Fruit fly (Drosophila melanogaster) whole organism, embryonic: ENCODE results near the gene CG14982.
A peak's percentile ranks its signal among the peaks of the same experiment; 100 is the strongest.

Experiments
- Atf3 ChIP-seq: fragments of 200-800 bp; sonication (Bioruptor generic); optimal IDR thresholded peaks from 3 replicates; lab custom pipeline; 2016; ENCODE audit warnings: missing biosample characterization, missing genetic modification characterization
- Bdp1 ChIP-seq: fragments of 200-800 bp; sonication (Bioruptor generic); optimal IDR thresholded peaks from 3 replicates; lab custom pipeline; 2016; ENCODE audit warnings: missing biosample characterization, missing genetic modification characterization
- CG10959 ChIP-seq: fragments of 200-800 bp; sonication (Bioruptor generic); IDR thresholded peaks from 2 replicates; pipeline ENCODE4 v1.3.6; 2022; ENCODE audit warnings: missing biosample characterization, missing genetic modification characterization
- CG13296 ChIP-seq: fragments of 200-800 bp; sonication (Bioruptor generic); optimal IDR thresholded peaks from 3 replicates; lab custom pipeline; 2018; ENCODE audit warnings: missing biosample characterization, mild to moderate bottlenecking, missing genetic modification characterization
- CG13775 ChIP-seq: fragments of 200-800 bp; sonication (Bioruptor generic); optimal IDR thresholded peaks from 3 replicates; lab custom pipeline; 2017; ENCODE audit warnings: missing biosample characterization, mild to moderate bottlenecking, missing genetic modification characterization
- CG13894 ChIP-seq: fragments of 200-800 bp; sonication (Bioruptor generic); optimal IDR thresholded peaks from 3 replicates; lab custom pipeline; 2018; ENCODE audit warnings: missing biosample characterization, mild to moderate bottlenecking, missing genetic modification characterization, moderate library complexity
- CG15514 ChIP-seq: fragments of 200-800 bp; sonication (Bioruptor generic); optimal IDR thresholded peaks from 3 replicates; lab custom pipeline; 2017; ENCODE audit warnings: missing biosample characterization, missing genetic modification characterization, mild to moderate bottlenecking, moderate library complexity, missing genetic modification reagents
- CG1602 ChIP-seq: fragments of 200-800 bp; sonication (Bioruptor generic); optimal IDR thresholded peaks from 3 replicates; lab custom pipeline; 2016; ENCODE audit warnings: missing biosample characterization, missing genetic modification characterization
- CG16815 ChIP-seq: fragments of 200-800 bp; sonication (Bioruptor generic); optimal IDR thresholded peaks from 3 replicates; lab custom pipeline; 2017; ENCODE audit warnings: missing biosample characterization, mild to moderate bottlenecking, missing genetic modification characterization
- CG17829 ChIP-seq: fragments of 200-800 bp; optimal IDR thresholded peaks from 2 replicates; lab custom pipeline; 2019; ENCODE audit warnings: missing biosample characterization, mild to moderate bottlenecking, missing genetic modification characterization, moderate library complexity
- CG18764 ChIP-seq: fragments of 200-800 bp; sonication (Bioruptor generic); optimal IDR thresholded peaks from 3 replicates; lab custom pipeline; 2016; ENCODE audit warnings: missing biosample characterization, missing genetic modification characterization
- CG30431 ChIP-seq: fragments of 200-800 bp; sonication (Bioruptor generic); optimal IDR thresholded peaks from 2 replicates; lab custom pipeline; 2017; ENCODE audit warnings: missing biosample characterization, missing genetic modification characterization
- CG3065 ChIP-seq: fragments of 200-800 bp; sonication (Bioruptor generic); optimal IDR thresholded peaks from 2 replicates; lab custom pipeline; 2016; ENCODE audit warnings: missing biosample characterization, missing genetic modification characterization
- CG31224 ChIP-seq: fragments of 200-800 bp; sonication (Bioruptor generic); IDR thresholded peaks from 2 replicates; pipeline ENCODE4 v1.3.6; 2022; ENCODE audit warnings: missing biosample characterization, missing genetic modification characterization
- CG31365 ChIP-seq: fragments of 200-800 bp; sonication (Bioruptor generic); optimal IDR thresholded peaks from 2 replicates; lab custom pipeline; 2018; ENCODE audit warnings: missing biosample characterization, mild to moderate bottlenecking, missing genetic modification characterization
- CG42726 ChIP-seq: fragments of 200-800 bp; sonication (Bioruptor generic); IDR thresholded peaks from 2 replicates; pipeline ENCODE4 v1.3.6; 2022; ENCODE audit warnings: missing biosample characterization, missing genetic modification characterization; ENCODE audit not compliant: partially characterized antibody
- CG6272 ChIP-seq: fragments of 200-800 bp; sonication (Bioruptor generic); IDR thresholded peaks from 2 replicates; pipeline ENCODE4 v1.3.6; 2022; ENCODE audit warnings: missing biosample characterization, missing genetic modification characterization
- CG6689 ChIP-seq: fragments of 200-800 bp; sonication (Bioruptor generic); IDR thresholded peaks from 2 replicates; pipeline ENCODE4 v1.3.6; 2022; ENCODE audit warnings: missing biosample characterization, missing genetic modification characterization
- CG6813 ChIP-seq: fragments of 200-800 bp; sonication (Bioruptor generic); optimal IDR thresholded peaks from 2 replicates; lab custom pipeline; 2017; ENCODE audit warnings: missing biosample characterization, missing genetic modification characterization, mild to moderate bottlenecking, moderate library complexity, missing genetic modification reagents
- CG9876 ChIP-seq: fragments of 200-800 bp; sonication (Bioruptor generic); optimal IDR thresholded peaks from 2 replicates; lab custom pipeline; 2016; ENCODE audit warnings: missing biosample characterization, missing genetic modification characterization
- CoRest ChIP-seq: fragments of 200-800 bp; sonication (Bioruptor generic); optimal IDR thresholded peaks from 3 replicates; lab custom pipeline; 2018; ENCODE audit warnings: missing biosample characterization, mild to moderate bottlenecking, missing genetic modification characterization, moderate library complexity
- Dfd ChIP-seq, 2 experiments: fragments of >200 bp; optimal IDR thresholded peaks; 2 replicates each; lab custom pipeline; 2017; ENCODE audit warnings: missing biosample characterization in 2 of 2, missing genetic modification characterization in 2 of 2
- Fer2 ChIP-seq: fragments of 200-800 bp; sonication (Bioruptor generic); optimal IDR thresholded peaks from 2 replicates; lab custom pipeline; 2018; ENCODE audit warnings: missing biosample characterization, mild to moderate bottlenecking, missing genetic modification characterization, moderate library complexity
- HLH54F ChIP-seq: fragments of 200-800 bp; sonication (Bioruptor generic); optimal IDR thresholded peaks from 3 replicates; lab custom pipeline; 2016; ENCODE audit warnings: missing biosample characterization, missing genetic modification characterization
- HLHmδ ChIP-seq: fragments of 200-800 bp; sonication (Bioruptor generic); optimal IDR thresholded peaks from 2 replicates; lab custom pipeline; 2018; ENCODE audit warnings: missing biosample characterization, mild to moderate bottlenecking, missing genetic modification characterization, moderate library complexity
- Hsf ChIP-seq: fragments of 200-800 bp; sonication (Bioruptor generic); optimal IDR thresholded peaks from 3 replicates; lab custom pipeline; 2016; ENCODE audit warnings: missing biosample characterization, missing genetic modification characterization
- Lpt ChIP-seq: fragments of >200 bp; optimal IDR thresholded peaks from 2 replicates; lab custom pipeline; 2018; ENCODE audit warnings: missing biosample characterization, missing genetic modification characterization
- Meics ChIP-seq: fragments of 200-800 bp; sonication (Bioruptor generic); optimal IDR thresholded peaks from 2 replicates; lab custom pipeline; 2017; ENCODE audit warnings: missing biosample characterization, mild to moderate bottlenecking, missing genetic modification characterization
- Nf-YC ChIP-seq: fragments of 200-800 bp; optimal IDR thresholded peaks from 3 replicates; lab custom pipeline; 2019; ENCODE audit warnings: missing biosample characterization, mild to moderate bottlenecking, missing genetic modification characterization, moderate library complexity
- Usf ChIP-seq: fragments of 200-800 bp; sonication (Bioruptor generic); optimal IDR thresholded peaks from 2 replicates; lab custom pipeline; 2017; ENCODE audit warnings: missing genotype, missing biosample characterization, missing genetic modification characterization
- Vsx1 ChIP-seq: fragments of 200-800 bp; sonication (Bioruptor generic); optimal IDR thresholded peaks from 2 replicates; lab custom pipeline; 2017; ENCODE audit warnings: missing biosample characterization, mild to moderate bottlenecking, missing genetic modification characterization, missing genetic modification reagents
- bigmax ChIP-seq: fragments of 200-800 bp; sonication (Bioruptor generic); optimal IDR thresholded peaks from 2 replicates; lab custom pipeline; 2018; ENCODE audit warnings: missing biosample characterization, mild to moderate bottlenecking, missing genetic modification characterization
- chm ChIP-seq: fragments of 200-800 bp; sonication (Bioruptor generic); IDR thresholded peaks from 2 replicates; pipeline ENCODE4 v1.3.6; 2022; ENCODE audit warnings: missing biosample characterization, missing genetic modification characterization
- disco-r ChIP-seq: fragments of 200-800 bp; sonication (Bioruptor generic); optimal IDR thresholded peaks from 2 replicates; lab custom pipeline; 2016; ENCODE audit warnings: missing biosample characterization, missing genetic modification characterization
- emc ChIP-seq: fragments of 200-800 bp; sonication (Bioruptor generic); optimal IDR thresholded peaks from 2 replicates; lab custom pipeline; 2016; ENCODE audit warnings: missing biosample characterization, missing genetic modification characterization
- gem ChIP-seq: fragments of 200-800 bp; sonication (Bioruptor generic); optimal IDR thresholded peaks from 2 replicates; lab custom pipeline; 2019; ENCODE audit warnings: missing biosample characterization, mild to moderate bottlenecking, missing genetic modification characterization, moderate library complexity
- gsb ChIP-seq: fragments of 200-800 bp; sonication (Bioruptor generic); IDR thresholded peaks from 2 replicates; pipeline ENCODE4 v1.3.6; 2022; ENCODE audit warnings: missing biosample characterization, missing genetic modification characterization
- gt ChIP-seq: fragments of 200-800 bp; sonication (Bioruptor generic); IDR thresholded peaks from 2 replicates; pipeline ENCODE4 v1.3.6; 2022; ENCODE audit warnings: missing biosample characterization, missing genetic modification characterization
- insv ChIP-seq, 2 experiments: fragments of 200-800 bp; sonication (Bioruptor generic); optimal IDR thresholded peaks; 3 replicates each; lab custom pipeline; 2016 to 2018; ENCODE audit warnings: missing biosample characterization in 2 of 2, missing genetic modification characterization in 2 of 2
- jumu ChIP-seq: fragments of 200-800 bp; sonication (Bioruptor generic); optimal IDR thresholded peaks from 3 replicates; lab custom pipeline; 2016; ENCODE audit warnings: missing biosample characterization, missing genetic modification characterization
- knrl ChIP-seq: fragments of 200-800 bp; sonication (Bioruptor generic); IDR thresholded peaks from 3 replicates; pipeline ENCODE4 v1.3.6; 2022; ENCODE audit warnings: missing biosample characterization, missing genetic modification characterization; ENCODE audit not compliant: partially characterized antibody
- lov ChIP-seq, 2 experiments: fragments of 200-800 bp in 1 of 2; fragments of >200 bp in 1 of 2; sonication (Bioruptor generic) in 1 of 2; IDR thresholded peaks in 1 of 2; optimal IDR thresholded peaks in 1 of 2; 2 replicates in 1 of 2; 3 replicates in 1 of 2; pipeline versions ENCODE4 v1.3.6 to Lab custom; 2017 to 2022; ENCODE audit warnings: missing biosample characterization in 1 of 2, missing genetic modification characterization in 1 of 2
- mld ChIP-seq: fragments of 200-800 bp; sonication (Bioruptor generic); IDR thresholded peaks from 3 replicates; pipeline ENCODE4 v1.3.6; 2022; ENCODE audit warnings: missing biosample characterization, missing genetic modification characterization; ENCODE audit not compliant: partially characterized antibody
- pnt ChIP-seq: fragments of 200-800 bp; sonication (Bioruptor generic); optimal IDR thresholded peaks from 3 replicates; lab custom pipeline; 2016; ENCODE audit warnings: missing biosample characterization, missing genetic modification characterization
- ranshi ChIP-seq: fragments of 200-800 bp; sonication (Bioruptor generic); IDR thresholded peaks from 2 replicates; pipeline ENCODE4 v1.3.6; 2022; ENCODE audit warnings: missing biosample characterization, missing genetic modification characterization
- run ChIP-seq: fragments of 200-800 bp; sonication (Bioruptor generic); optimal IDR thresholded peaks from 3 replicates; lab custom pipeline; 2018; ENCODE audit warnings: missing biosample characterization, mild to moderate bottlenecking, missing genetic modification characterization
- sr ChIP-seq: fragments of 200-800 bp; sonication (Bioruptor generic); IDR thresholded peaks from 3 replicates; pipeline ENCODE4 v1.3.6; 2022; ENCODE audit warnings: missing biosample characterization, missing genetic modification characterization
- tgo ChIP-seq: fragments of 200-800 bp; sonication (Bioruptor generic); IDR thresholded peaks from 3 replicates; pipeline ENCODE4 v1.3.6; 2022; ENCODE audit warnings: missing biosample characterization, missing genetic modification characterization
- tin ChIP-seq: fragments of 200-800 bp; sonication (Bioruptor generic); optimal IDR thresholded peaks from 3 replicates; lab custom pipeline; 2016; ENCODE audit warnings: missing biosample characterization, missing genetic modification characterization
- trem ChIP-seq: fragments of 200-800 bp; optimal IDR thresholded peaks from 3 replicates; lab custom pipeline; 2019; ENCODE audit warnings: missing biosample characterization, mild to moderate bottlenecking, missing genetic modification characterization, moderate library complexity
- unc-4 ChIP-seq: fragments of 200-800 bp; sonication (Bioruptor generic); IDR thresholded peaks from 2 replicates; pipeline ENCODE4 v1.3.6; 2022; ENCODE audit warnings: missing biosample characterization, missing genetic modification characterization; ENCODE audit not compliant: partially characterized antibody

CG14982 gene

dm6 chr3L:3952468-3952867, 10.0 kb downstream of the CG14982 start, which contains the start of gene CG14984 (continued):
- peak; percentile 43; the same call in 1 of the 2 replicates for TF ChIP-seq gsb (GFP tag; lab: Robert Waterston, UW)
- peak; percentile 11 for TF ChIP-seq CG13296 (GFP tag; lab: Kevin White, UChicago)
- no peak for TF ChIP-seq Usf (GFP tag; lab: Kevin White, UChicago)
- TF ChIP-seq Vsx1 (GFP tag; lab: Kevin White, UChicago), result no peak
- peak; percentile 14 for TF ChIP-seq CG18764
- TF ChIP-seq lov (optimal IDR thresholded peaks at IDR 0.05; lab: Kevin White, UChicago), result no peak
- no peak for TF ChIP-seq lov (GFP tag; IDR thresholded peaks at IDR 0.05; lab: Robert Waterston, UW)
- TF ChIP-seq CG16815 (GFP tag; lab: Kevin White, UChicago), result no peak
- peak; percentile 38 for TF ChIP-seq gem (tag; lab: Kevin White, UChicago)
- no peak for TF ChIP-seq disco-r
- TF ChIP-seq insv (GFP tag; optimal IDR thresholded peaks at IDR 0.05; lab: Kevin White, UChicago), result no peak
- TF ChIP-seq run (tag; lab: Kevin White, UChicago), result no peak
- TF ChIP-seq CG1602 (GFP tag; lab: Kevin White, UChicago), result no peak
- no peak for TF ChIP-seq Dfd (GFP tag; optimal IDR thresholded peaks at IDR 0.05; lab: Kevin White, UChicago)
- TF ChIP-seq Lpt (GFP tag; lab: Kevin White, UChicago), result no peak
- TF ChIP-seq Fer2, result no peak
- TF ChIP-seq CG6813 (GFP tag; lab: Kevin White, UChicago), result peak; percentile 34
- peak; percentile 29 for TF ChIP-seq pnt
- peak; percentile 13 for TF ChIP-seq Hsf (GFP tag; lab: Kevin White, UChicago)
- peak; percentile 20 for TF ChIP-seq CoRest (tag; lab: Kevin White, UChicago)
- no peak for TF ChIP-seq CG30431 (GFP tag; lab: Kevin White, UChicago)
- TF ChIP-seq Meics (GFP tag; lab: Kevin White, UChicago), result peak; percentile 72
- TF ChIP-seq chm (GFP tag; lab: Robert Waterston, UW), result no peak
- TF ChIP-seq CG6689 (GFP tag; lab: Robert Waterston, UW), result peak; percentile 51
- no peak for TF ChIP-seq emc
- no peak for TF ChIP-seq CG17829 (tag; lab: Kevin White, UChicago)
- TF ChIP-seq bigmax, result no peak
- TF ChIP-seq CG13775, result no peak
- TF ChIP-seq CG10959 (GFP tag; lab: Robert Waterston, UW), result no peak
- TF ChIP-seq ranshi (GFP tag; lab: Robert Waterston, UW), result peak; percentile 55; the same call in 1 of the 2 replicates
- no peak for TF ChIP-seq Atf3 (GFP tag; lab: Kevin White, UChicago)
- TF ChIP-seq CG31365 (tag; lab: Kevin White, UChicago), result no peak
- TF ChIP-seq tin (GFP tag; lab: Kevin White, UChicago), result peak; percentile 33
- TF ChIP-seq tgo (GFP tag; lab: Robert Waterston, UW), result peak; percentile 53; the same call in 2 of the 3 replicates
- TF ChIP-seq Nf-YC, result no peak
- TF ChIP-seq CG9876 (GFP tag; lab: Kevin White, UChicago), result no peak
- peak; percentile 3 for TF ChIP-seq CG13894 (tag; lab: Kevin White, UChicago)
- peak; percentile 50 for TF ChIP-seq CG15514
- TF ChIP-seq sr (GFP tag; lab: Robert Waterston, UW), result no peak
- no peak for TF ChIP-seq unc-4 (GFP tag; lab: Robert Waterston, UW)
- TF ChIP-seq HLHmδ (GFP tag; lab: Kevin White, UChicago), result no peak
- no peak for TF ChIP-seq trem (tag; lab: Kevin White, UChicago)
- peak; percentile 59 for TF ChIP-seq CG31224
- no peak for TF ChIP-seq jumu (GFP tag; lab: Kevin White, UChicago)
- peak; percentile 19 for TF ChIP-seq HLH54F (GFP tag; lab: Kevin White, UChicago)
- no peak for TF ChIP-seq mld (GFP tag; lab: Robert Waterston, UW)
- no peak for TF ChIP-seq CG3065 (GFP tag; lab: Kevin White, UChicago)
- 0 out of 2 replicates have a peak, but pooled peaks have one; percentile 13 for TF ChIP-seq CG6272 (GFP tag; lab: Robert Waterston, UW)
- TF ChIP-seq Bdp1, result no peak
- no peak for TF ChIP-seq gt (GFP tag; lab: Robert Waterston, UW)
- no peak for TF ChIP-seq CG42726 (GFP tag; lab: Robert Waterston, UW)
- TF ChIP-seq knrl (GFP tag; lab: Robert Waterston, UW), result no peak
